Worm (Caenorhabditis elegans): ENCODE results near the gene nhr-274.
A peak's percentile ranks its signal among the peaks of the same experiment; 100 is the strongest.

DNA sequence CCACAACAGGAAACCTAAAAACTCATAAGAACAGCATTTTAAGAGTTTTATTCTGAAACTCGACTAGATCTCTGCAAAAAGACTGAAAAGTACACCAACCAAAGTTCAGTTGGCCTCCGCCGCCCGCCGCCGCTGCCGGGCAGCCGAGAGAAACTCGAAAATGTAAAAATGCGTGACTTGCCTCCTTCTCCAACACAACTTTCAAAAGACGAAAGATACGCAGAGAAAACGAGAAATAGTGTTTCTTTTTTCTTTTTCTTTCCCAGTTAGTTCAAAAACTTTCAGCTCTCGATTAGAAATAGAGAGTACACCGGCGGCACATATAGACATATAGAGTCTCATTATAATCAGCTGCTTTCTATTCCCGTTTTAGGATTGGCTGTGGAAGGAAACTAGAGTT lies 4.7 kb upstream of the nhr-274 start:
- no peak for TF ChIP-seq fos-1 (tag; optimal IDR thresholded peaks at IDR 0.05)
- no peak for TF ChIP-seq pqm-1 (tag; optimal IDR thresholded peaks at IDR 0.05)
- TF ChIP-seq nhr-237 (tag; optimal IDR thresholded peaks at IDR 0.05) = no peak
- TF ChIP-seq duxl-1 (tag; optimal IDR thresholded peaks at IDR 0.05; ENCODE audit: poor library complexity) = no peak
- no peak for TF ChIP-seq snpc-4 (tag; optimal IDR thresholded peaks at IDR 0.05)
- TF ChIP-seq ZK546.5 (tag; optimal IDR thresholded peaks at IDR 0.05) = no peak
- no peak for TF ChIP-seq daf-12 (tag; optimal IDR thresholded peaks at IDR 0.05)
- TF ChIP-seq egl-27 (tag; optimal IDR thresholded peaks at IDR 0.05) = no peak
- no peak for TF ChIP-seq R02D3.7 (tag; optimal IDR thresholded peaks at IDR 0.05)
- peak; percentile 78 for TF ChIP-seq aha-1 (tag)
- TF ChIP-seq ztf-11 (tag; optimal IDR thresholded peaks at IDR 0.05) = no peak
- TF ChIP-seq hlh-11 (tag; optimal IDR thresholded peaks at IDR 0.05) = peak; percentile 69

Data from whole organism, L4 larva.